Worm (Caenorhabditis elegans): Measurements from ENCODE around the gene C03B1.17.
A peak's percentile ranks its signal among the peaks of the same experiment; 100 is the strongest.

The C03B1.17 gene

DNA sequence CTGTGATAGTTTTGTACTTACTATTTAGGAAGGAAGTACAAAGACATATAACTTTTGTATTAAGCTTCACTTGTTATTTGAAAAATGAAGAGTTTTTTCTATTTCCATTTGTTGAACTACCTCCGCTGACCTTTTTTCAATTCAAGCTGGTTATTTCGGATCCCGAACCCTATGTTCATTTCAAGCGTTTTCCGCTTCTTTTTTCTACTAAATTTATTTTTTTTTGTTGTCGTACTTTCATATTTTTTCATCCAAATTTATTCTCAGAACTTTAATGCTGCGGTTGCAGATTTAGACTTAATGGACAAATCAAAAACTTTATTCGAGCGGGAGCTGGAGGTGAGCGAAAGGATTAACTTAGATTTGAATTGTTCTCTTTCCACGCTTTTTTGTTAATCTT is 23.4 kb upstream of the C03B1.17 start, which contains the start of gene C03B1.6:
C03B1.6 (plus strand) TSS at position 301 of the 400 bp plus-strand sequence.
- TF ChIP-seq R02D3.7 (tag; optimal IDR thresholded peaks at IDR 0.05) (no peak), elt-3 (tag; optimal IDR thresholded peaks at IDR 0.05) (no peak), lin-11 (tag; optimal IDR thresholded peaks at IDR 0.05) (no peak), peb-1 (tag; optimal IDR thresholded peaks at IDR 0.05) (no peak), ama-1 (optimal IDR thresholded peaks at IDR 0.05) (no peak)

DNA sequence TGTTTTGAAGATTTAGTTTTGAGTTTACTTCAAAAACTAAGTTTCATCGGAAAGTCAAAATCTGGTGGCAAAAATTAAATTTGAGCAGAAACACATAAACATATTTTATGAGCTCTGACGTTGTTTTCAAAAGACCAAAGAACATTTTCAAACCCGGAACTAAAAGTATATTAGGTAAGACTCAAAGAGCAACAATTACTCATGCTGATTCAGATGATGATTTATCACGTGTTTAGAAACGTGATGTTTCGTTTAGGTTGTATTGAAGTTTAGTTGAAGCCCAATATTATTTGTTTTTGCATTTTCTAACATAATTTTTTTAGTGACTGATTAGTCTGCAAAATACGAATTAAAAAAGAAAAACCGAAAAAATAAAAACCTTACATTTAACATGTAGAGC is 19.7 kb upstream of the C03B1.17 start:
- TF ChIP-seq C34F6.9 (tag; optimal IDR thresholded peaks at IDR 0.05) (peak; percentile 26), lsy-2 (tag; optimal IDR thresholded peaks at IDR 0.05) (no peak), dmd-4 (tag; optimal IDR thresholded peaks at IDR 0.05) (no peak), sma-3 (GFP tag; optimal IDR thresholded peaks at IDR 0.05) (no peak), R02D3.7 (tag; optimal IDR thresholded peaks at IDR 0.05) (no peak), Y55F3AM.14 (GFP tag; optimal IDR thresholded peaks at IDR 0.05) (no peak), unc-39 (tag; optimal IDR thresholded peaks at IDR 0.05) (no peak), nhr-10 (tag; optimal IDR thresholded peaks at IDR 0.05) (no peak), elt-3 (tag; optimal IDR thresholded peaks at IDR 0.05) (no peak)

DNA sequence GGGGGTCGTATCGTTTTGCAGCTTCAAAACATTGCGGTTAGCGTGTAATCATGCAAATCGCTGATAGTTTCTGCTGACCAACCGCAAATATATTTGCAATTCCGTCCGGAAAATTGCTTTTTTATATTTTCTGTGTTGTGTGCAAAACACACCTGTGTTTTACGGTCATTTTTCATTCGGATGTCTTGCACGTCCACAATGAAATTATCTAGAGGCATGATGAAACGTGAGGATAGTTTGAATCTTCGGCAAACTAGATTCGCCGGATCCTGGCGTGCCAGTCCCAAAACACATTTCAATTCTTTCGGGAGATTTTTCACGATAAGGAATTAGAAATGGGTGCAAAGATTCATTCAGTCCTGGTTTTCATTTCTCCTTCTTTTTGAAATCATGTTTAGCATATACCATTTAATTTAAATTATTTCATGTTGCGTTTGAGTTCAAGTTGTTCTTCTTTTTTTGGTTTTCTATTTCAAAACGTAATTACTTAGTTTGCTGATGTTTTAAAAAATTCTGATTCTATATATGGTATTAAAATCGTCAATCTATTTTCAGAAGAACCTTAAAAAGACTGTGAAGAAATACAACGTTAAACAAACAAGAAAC is 18.3 kb upstream of the C03B1.17 start, which contains the start of gene C03B1.5:
C03B1.5 (plus strand) TSS at position 556 of the 606 bp plus-strand sequence.
- TF ChIP-seq nhr-6 (tag; optimal IDR thresholded peaks at IDR 0.05) (no peak), unc-55 (GFP tag; optimal IDR thresholded peaks at IDR 0.05) (no peak), C34F6.9 (tag; optimal IDR thresholded peaks at IDR 0.05) (no peak), unc-39 (tag; optimal IDR thresholded peaks at IDR 0.05) (no peak)

DNA sequence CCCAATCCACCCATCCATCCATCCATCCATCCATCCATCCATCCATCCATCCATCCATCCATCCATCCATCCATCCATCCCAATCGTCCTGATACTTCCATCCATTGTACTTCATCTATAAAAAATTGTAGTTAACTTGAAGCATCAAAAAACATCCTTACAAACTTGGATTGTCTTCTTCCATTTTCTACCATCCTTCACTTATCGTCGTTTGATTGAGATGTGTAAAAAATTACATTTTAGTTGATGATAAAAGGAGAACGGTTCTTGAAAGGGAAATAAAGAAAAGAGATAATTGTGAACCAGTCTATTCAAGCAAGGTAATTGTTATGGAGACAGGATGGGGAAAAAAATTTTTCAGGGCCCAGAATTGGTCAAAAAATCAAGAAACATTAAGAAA is 15.7 kb upstream of the C03B1.17 start, which contains the start of gene C03B1.10:
C03B1.10 (minus strand) TSS at position 101 of the 400 bp plus-strand sequence.
- TF ChIP-seq nhr-6 (tag; optimal IDR thresholded peaks at IDR 0.05) (no peak), unc-39 (tag; optimal IDR thresholded peaks at IDR 0.05) (no peak), peb-1 (tag; optimal IDR thresholded peaks at IDR 0.05) (no peak), nhr-237 (tag; optimal IDR thresholded peaks at IDR 0.05) (no peak), ama-1 (optimal IDR thresholded peaks at IDR 0.05) (no peak), mab-5 (tag; optimal IDR thresholded peaks at IDR 0.05) (no peak), ztf-4 (tag; optimal IDR thresholded peaks at IDR 0.05) (no peak)

DNA sequence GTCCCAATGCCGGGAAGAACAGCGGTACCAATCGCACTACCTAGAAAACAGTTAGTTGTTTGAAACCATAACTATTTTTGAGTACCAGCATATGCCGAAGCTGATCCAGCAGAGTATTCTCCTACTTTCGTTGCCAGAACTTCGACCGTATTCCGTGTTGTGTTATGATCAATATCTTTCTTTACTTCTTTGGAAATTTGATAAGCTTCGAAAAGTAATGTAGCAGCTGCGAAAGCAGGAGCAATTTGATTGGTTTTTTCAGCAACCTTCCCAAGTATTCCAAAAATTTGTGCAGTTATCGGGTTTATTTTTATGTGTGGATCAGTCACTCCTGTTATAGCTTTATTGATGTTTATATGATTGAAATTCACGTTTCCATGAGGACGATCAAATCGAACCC is 13.4 kb upstream of the C03B1.17 start:
- no peak for TF ChIP-seq mdl-1 (tag; optimal IDR thresholded peaks at IDR 0.05)
- no peak for TF ChIP-seq unc-55 (GFP tag; optimal IDR thresholded peaks at IDR 0.05)
- no peak for TF ChIP-seq lsy-2 (tag; optimal IDR thresholded peaks at IDR 0.05)
- TF ChIP-seq alr-1 (tag; optimal IDR thresholded peaks at IDR 0.05) = no peak
- TF ChIP-seq lin-13 (GFP tag; optimal IDR thresholded peaks at IDR 0.05) = no peak
- no peak for TF ChIP-seq unc-39 (tag; optimal IDR thresholded peaks at IDR 0.05)
- no peak for TF ChIP-seq nhr-237 (tag; optimal IDR thresholded peaks at IDR 0.05)
- no peak for TF ChIP-seq nhr-21 (tag; optimal IDR thresholded peaks at IDR 0.05)
- TF ChIP-seq unc-62 (GFP tag; optimal IDR thresholded peaks at IDR 0.05) = no peak
- no peak for TF ChIP-seq zag-1 (tag; optimal IDR thresholded peaks at IDR 0.05)
- TF ChIP-seq ceh-82 (tag; optimal IDR thresholded peaks at IDR 0.05) = no peak
- TF ChIP-seq mab-5 (tag; optimal IDR thresholded peaks at IDR 0.05) = no peak
- no peak for TF ChIP-seq elt-1 (tag; optimal IDR thresholded peaks at IDR 0.05)

DNA sequence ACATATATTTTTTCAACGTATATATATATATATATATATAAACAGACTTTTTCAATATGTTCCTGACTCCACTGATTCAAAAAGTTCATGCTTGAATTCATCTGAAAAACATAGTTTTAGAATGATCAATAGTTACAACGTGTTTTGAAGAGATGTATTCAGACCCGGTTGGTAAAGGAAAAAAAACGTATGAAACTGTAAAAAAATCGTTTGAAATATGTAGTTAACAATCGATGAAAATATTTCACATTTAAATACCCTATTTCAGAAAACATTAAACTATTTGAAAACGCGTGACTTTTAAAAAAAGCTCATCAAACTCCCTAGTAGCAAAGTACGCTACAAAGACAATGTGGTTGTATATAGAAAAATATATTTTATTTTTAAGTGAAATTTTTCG is 12.8 kb upstream of the C03B1.17 start, which contains the start of gene C03B1.14:
C03B1.14 (minus strand) TSS at position 101 of the 400 bp plus-strand sequence.
- TF ChIP-seq zag-1 (tag; optimal IDR thresholded peaks at IDR 0.05) = no peak
- TF ChIP-seq nhr-11 (tag; optimal IDR thresholded peaks at IDR 0.05) = no peak
- no peak for TF ChIP-seq nhr-25 (tag; optimal IDR thresholded peaks at IDR 0.05)

DNA sequence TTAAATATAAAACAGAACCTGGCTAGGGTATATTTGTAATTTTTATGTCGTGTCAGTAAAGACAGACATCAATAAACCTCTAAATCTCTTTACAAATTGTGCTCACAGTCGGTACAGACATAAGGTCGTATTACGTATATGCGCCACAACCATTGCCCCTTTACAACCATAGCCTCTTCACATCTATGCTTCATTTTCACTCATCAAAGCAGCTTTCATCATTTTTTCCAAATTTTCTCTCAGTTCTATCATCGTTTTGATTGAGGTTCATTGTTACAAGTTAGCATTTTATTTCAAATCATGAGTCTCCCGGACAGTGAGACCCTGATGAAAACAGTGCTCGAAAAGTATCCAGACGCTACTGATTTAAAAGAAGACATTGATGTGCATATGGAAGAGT is 9.3 kb upstream of the C03B1.17 start, which contains the start of gene C03B1.4:
C03B1.4 (plus strand) TSS at position 301 of the 400 bp plus-strand sequence.
- TF ChIP-seq ztf-11 (tag; optimal IDR thresholded peaks at IDR 0.05) = no peak
- TF ChIP-seq nhr-11 (tag; optimal IDR thresholded peaks at IDR 0.05) = no peak
- TF ChIP-seq unc-55 (GFP tag; optimal IDR thresholded peaks at IDR 0.05) = no peak
- no peak for TF ChIP-seq snpc-4 (tag; optimal IDR thresholded peaks at IDR 0.05)
- no peak for TF ChIP-seq blmp-1 (tag; optimal IDR thresholded peaks at IDR 0.05; ENCODE audit: insufficient read depth)
- no peak for TF ChIP-seq sma-3 (GFP tag; optimal IDR thresholded peaks at IDR 0.05)
- TF ChIP-seq C34F6.9 (tag; optimal IDR thresholded peaks at IDR 0.05) = no peak
- no peak for TF ChIP-seq nhr-77 (tag; optimal IDR thresholded peaks at IDR 0.05)
- TF ChIP-seq gmeb-1 (tag; optimal IDR thresholded peaks at IDR 0.05) = no peak
- no peak for TF ChIP-seq nhr-129 (tag; optimal IDR thresholded peaks at IDR 0.05)
- TF ChIP-seq ztf-1 (GFP tag; conservative IDR thresholded peaks at IDR 0.05) = no peak
- no peak for TF ChIP-seq mdl-1 (tag; optimal IDR thresholded peaks at IDR 0.05)
- TF ChIP-seq lin-11 (tag; optimal IDR thresholded peaks at IDR 0.05) = no peak
- no peak for TF ChIP-seq Y55F3AM.14 (GFP tag; optimal IDR thresholded peaks at IDR 0.05)
- no peak for TF ChIP-seq F13H6.1 (tag; optimal IDR thresholded peaks at IDR 0.05)
- no peak for TF ChIP-seq egl-27 (tag; optimal IDR thresholded peaks at IDR 0.05)
- no peak for TF ChIP-seq sma-9 (GFP tag; optimal IDR thresholded peaks at IDR 0.05)
- no peak for TF ChIP-seq sma-9 (tag; optimal IDR thresholded peaks at IDR 0.05)
- no peak for TF ChIP-seq elt-1 (tag; optimal IDR thresholded peaks at IDR 0.05)
- TF ChIP-seq nhr-23 (tag; optimal IDR thresholded peaks at IDR 0.05) = no peak
